Worm (Caenorhabditis elegans) whole organism, L2 larva: ENCODE measurements around the gene C01G10.4.

Experiments
- C34F6.9 ChIP-seq: fragments of 150-350 bp; optimal IDR thresholded peaks from 2 replicates; lab custom pipeline; 2014; ENCODE audit warnings: missing biosample characterization, missing genetic modification characterization
- F13H6.1 ChIP-seq: sonication (generic microtip); optimal IDR thresholded peaks from 2 replicates; lab custom pipeline; 2016; ENCODE audit warnings: missing genetic modification characterization, missing compliant biosample characterization
- R02D3.7 ChIP-seq: fragments of 150-350 bp; optimal IDR thresholded peaks from 2 replicates; lab custom pipeline; 2014; ENCODE audit warnings: missing biosample characterization, missing genetic modification characterization
- Y55F3AM.14 ChIP-seq: fragments of 200-800 bp; sonication (Bioruptor generic); optimal IDR thresholded peaks from 2 replicates; lab custom pipeline; 2018; ENCODE audit warnings: mild to moderate bottlenecking, missing genetic modification characterization, missing compliant biosample characterization
- ZK546.5 ChIP-seq: sonication (generic microtip); optimal IDR thresholded peaks from 2 replicates; lab custom pipeline; 2017; ENCODE audit warnings: missing biosample characterization, missing genetic modification characterization
- alr-1 ChIP-seq: fragments of 150-350 bp; optimal IDR thresholded peaks from 2 replicates; lab custom pipeline; 2014; ENCODE audit warnings: missing biosample characterization, missing genetic modification characterization
- aly-2 ChIP-seq: fragments of 150-350 bp; optimal IDR thresholded peaks from 2 replicates; lab custom pipeline; 2014; ENCODE audit warnings: missing biosample characterization, missing genetic modification characterization
- ama-1 ChIP-seq: fragments of 150-350 bp; optimal IDR thresholded peaks from 2 replicates; lab custom pipeline; 2018; ENCODE audit warnings: inconsistent platforms
- blmp-1 ChIP-seq: sonication (generic microtip); optimal IDR thresholded peaks from 2 replicates; lab custom pipeline; 2017; ENCODE audit warnings: missing genetic modification characterization, mild to moderate bottlenecking, missing compliant biosample characterization, antibody characterized with exemption, moderate library complexity; ENCODE audit not compliant: insufficient read depth
- crh-2 ChIP-seq: sonication (generic microtip); optimal IDR thresholded peaks from 2 replicates; lab custom pipeline; 2017; ENCODE audit warnings: missing biosample characterization, missing genetic modification characterization
- dmd-4 ChIP-seq: sonication (generic microtip); optimal IDR thresholded peaks from 2 replicates; lab custom pipeline; 2017; ENCODE audit warnings: missing biosample characterization, missing genetic modification characterization
- elt-1 ChIP-seq: fragments of 150-350 bp; optimal IDR thresholded peaks from 2 replicates; lab custom pipeline; 2014; ENCODE audit warnings: missing biosample characterization, missing genetic modification characterization
- elt-3 ChIP-seq: sonication (generic microtip); optimal IDR thresholded peaks from 2 replicates; lab custom pipeline; 2017; ENCODE audit warnings: missing biosample characterization, missing genetic modification characterization
- fos-1 ChIP-seq: fragments of 150-350 bp; optimal IDR thresholded peaks from 2 replicates; lab custom pipeline; 2014; ENCODE audit warnings: missing biosample characterization, missing genetic modification characterization
- gmeb-1 ChIP-seq: fragments of 150-350 bp; optimal IDR thresholded peaks from 2 replicates; lab custom pipeline; 2014; ENCODE audit warnings: missing biosample characterization, missing genetic modification characterization
- lin-11 ChIP-seq: fragments of 150-350 bp; sonication (generic microtip); optimal IDR thresholded peaks from 2 replicates; lab custom pipeline; 2014; ENCODE audit warnings: missing biosample characterization, missing genetic modification characterization, inconsistent platforms, mixed read lengths
- lin-13 ChIP-seq: fragments of 150-350 bp; optimal IDR thresholded peaks from 2 replicates; lab custom pipeline; 2014; ENCODE audit warnings: missing biosample characterization, missing genetic modification reagents, missing genetic modification characterization
- lin-39 ChIP-seq: fragments of 150-350 bp; optimal IDR thresholded peaks from 2 replicates; lab custom pipeline; 2014; ENCODE audit warnings: missing biosample characterization, missing genetic modification reagents, missing genetic modification characterization
- lsy-2 ChIP-seq, 2 experiments: fragments of 150-350 bp in 1 of 2; sonication (generic microtip) in 1 of 2; optimal IDR thresholded peaks; 2 replicates each; lab custom pipeline; 2014 to 2017; ENCODE audit warnings: missing biosample characterization in 2 of 2, missing genetic modification characterization in 2 of 2
- mbf-1 ChIP-seq: sonication (generic microtip); optimal IDR thresholded peaks from 2 replicates; lab custom pipeline; 2017; ENCODE audit warnings: missing biosample characterization, missing genetic modification characterization
- mdl-1 ChIP-seq, 2 experiments: fragments of 150-350 bp in 1 of 2; sonication (generic microtip) in 1 of 2; optimal IDR thresholded peaks; 2 replicates each; lab custom pipeline; 2017; ENCODE audit warnings: missing biosample characterization in 2 of 2, missing genetic modification characterization in 2 of 2
- nhr-10 ChIP-seq: sonication (generic microtip); optimal IDR thresholded peaks from 2 replicates; lab custom pipeline; 2017; ENCODE audit warnings: missing biosample characterization, missing genetic modification characterization
- nhr-11 ChIP-seq: fragments of 150-350 bp; optimal IDR thresholded peaks from 2 replicates; lab custom pipeline; 2014; ENCODE audit warnings: missing biosample characterization, missing genetic modification characterization
- nhr-21 ChIP-seq: fragments of 150-350 bp; optimal IDR thresholded peaks from 2 replicates; lab custom pipeline; 2014; ENCODE audit warnings: missing biosample characterization, missing genetic modification characterization
- nhr-23 ChIP-seq: fragments of 150-350 bp; optimal IDR thresholded peaks from 2 replicates; lab custom pipeline; 2014; ENCODE audit warnings: missing biosample characterization, missing genetic modification reagents, missing genetic modification characterization
- nhr-237 ChIP-seq: fragments of 150-350 bp; optimal IDR thresholded peaks from 2 replicates; lab custom pipeline; 2014; ENCODE audit warnings: missing biosample characterization, missing genetic modification characterization
- nhr-77 ChIP-seq: fragments of 150-350 bp; optimal IDR thresholded peaks from 2 replicates; lab custom pipeline; 2014; ENCODE audit warnings: missing biosample characterization, missing genetic modification characterization
- sem-4 ChIP-seq: fragments of 150-350 bp; optimal IDR thresholded peaks from 2 replicates; lab custom pipeline; 2014; ENCODE audit warnings: missing biosample characterization, missing genetic modification reagents, missing genetic modification characterization
- skn-1 ChIP-seq: sonication (generic microtip); optimal IDR thresholded peaks from 2 replicates; lab custom pipeline; 2017; ENCODE audit warnings: missing biosample characterization, missing genetic modification characterization
- sma-9 ChIP-seq, 2 experiments: fragments of 150-350 bp in 1 of 2; sonication (generic microtip) in 1 of 2; optimal IDR thresholded peaks; 2 replicates each; lab custom pipeline; 2014 to 2016; ENCODE audit warnings: missing genetic modification characterization in 2 of 2, mild to moderate bottlenecking in 1 of 2, missing biosample characterization in 1 of 2, missing compliant biosample characterization in 1 of 2, missing genetic modification reagents in 1 of 2, moderate library complexity in 1 of 2
- snpc-4 ChIP-seq: fragments of 150-350 bp; optimal IDR thresholded peaks from 2 replicates; lab custom pipeline; 2014; ENCODE audit warnings: missing biosample characterization, missing genetic modification characterization
- unc-39 ChIP-seq: fragments of 150-350 bp; optimal IDR thresholded peaks from 2 replicates; lab custom pipeline; 2014; ENCODE audit warnings: missing biosample characterization, missing genetic modification characterization
- unc-55 ChIP-seq: fragments of 150-350 bp; sonication (generic microtip); optimal IDR thresholded peaks from 3 replicates; lab custom pipeline; 2014; ENCODE audit warnings: missing biosample characterization, missing genetic modification reagents, missing genetic modification characterization
- unc-62 ChIP-seq: fragments of 150-350 bp; optimal IDR thresholded peaks from 2 replicates; lab custom pipeline; 2014; ENCODE audit warnings: missing biosample characterization, missing genetic modification reagents, missing genetic modification characterization
- zag-1 ChIP-seq: fragments of 150-350 bp; optimal IDR thresholded peaks from 2 replicates; lab custom pipeline; 2014; ENCODE audit warnings: missing biosample characterization, missing genetic modification characterization
- ztf-1 ChIP-seq: fragments of 200-800 bp; sonication (Bioruptor generic); conservative IDR thresholded peaks from 2 replicates; pipeline ENCODE4 v1.3.6; 2022; ENCODE audit warnings: missing genetic modification characterization, missing compliant biosample characterization
- ztf-11 ChIP-seq: sonication (generic microtip); optimal IDR thresholded peaks from 2 replicates; lab custom pipeline; 2017; ENCODE audit warnings: missing biosample characterization, missing genetic modification characterization
- ztf-4 ChIP-seq: fragments of 150-350 bp; optimal IDR thresholded peaks from 2 replicates; lab custom pipeline; 2014; ENCODE audit warnings: missing biosample characterization, missing genetic modification characterization

The C01G10.4 gene

DNA sequence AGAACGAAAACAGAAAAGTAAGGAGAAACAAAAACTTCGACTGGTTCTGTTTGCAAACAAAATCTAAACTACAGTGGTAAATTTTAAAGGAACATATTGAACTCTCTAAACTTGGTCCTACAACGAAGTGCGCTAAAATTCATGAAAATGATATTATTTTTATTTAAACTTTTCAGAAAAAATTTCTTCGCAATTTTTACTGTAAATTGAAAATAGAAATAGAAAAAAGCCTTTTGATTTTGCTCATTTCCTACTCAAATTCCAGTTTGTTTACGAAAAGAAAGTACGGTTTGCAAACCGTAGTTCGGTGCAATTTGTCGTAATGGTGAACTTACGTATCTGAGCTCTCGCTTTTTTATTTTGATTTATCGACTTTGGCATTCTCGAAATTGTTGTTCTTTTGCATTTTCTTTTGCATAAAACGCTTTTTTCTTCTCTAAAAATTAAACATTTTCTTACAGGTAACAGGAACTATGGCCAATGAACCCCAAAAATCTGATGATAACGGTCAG, 23.6 kb upstream of the C01G10.4 start, which contains the start of gene otub-1:
Gene otub-1 (plus strand): TSS at position 462 of the 512 bp plus-strand sequence.
- TF ChIP-seq lin-11 (tag; lab: Kevin White, UChicago): no peak
- TF ChIP-seq aly-2 (tag; lab: Kevin White, UChicago): no peak
- no peak for TF ChIP-seq nhr-21 (tag; lab: Kevin White, UChicago)
- TF ChIP-seq ZK546.5 (tag; lab: Kevin White, UChicago): no peak
- no peak for TF ChIP-seq snpc-4 (tag; lab: Kevin White, UChicago)
- no peak for TF ChIP-seq dmd-4 (tag; lab: Kevin White, UChicago)
- no peak for TF ChIP-seq unc-39 (tag; lab: Kevin White, UChicago)
- TF ChIP-seq, all 48 proteins: peak for 0

DNA sequence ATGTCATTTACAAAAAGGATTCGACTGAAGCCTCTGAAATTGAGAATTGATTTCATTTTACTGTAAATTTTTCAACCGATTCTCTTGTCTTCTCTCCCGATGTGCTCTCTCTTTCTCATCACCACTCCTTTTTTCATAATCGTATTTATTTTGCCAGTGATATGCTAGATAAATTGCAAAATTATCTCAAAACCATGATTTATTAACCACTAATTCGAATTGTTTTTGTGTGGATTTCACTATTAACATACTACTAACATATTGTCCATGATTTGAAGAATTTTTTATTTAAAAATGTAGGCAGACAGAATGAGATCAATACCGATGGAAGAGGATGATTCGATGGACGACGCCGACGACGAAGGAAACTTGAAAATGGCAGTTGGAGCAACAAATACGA, 22.4 kb upstream of the C01G10.4 start, which contains the start of gene C25D7.10:
Gene C25D7.10 (plus strand): TSS at position 301 of the 400 bp plus-strand sequence.
- TF ChIP-seq Y55F3AM.14 (GFP tag; lab: Kevin White, UChicago): no peak
- no peak for TF ChIP-seq aly-2 (tag; lab: Kevin White, UChicago)
- no peak for TF ChIP-seq snpc-4 (tag; lab: Kevin White, UChicago)
- TF ChIP-seq C34F6.9 (tag; lab: Kevin White, UChicago): no peak
- TF ChIP-seq gmeb-1 (tag; lab: Kevin White, UChicago): no peak
- TF ChIP-seq elt-3 (tag; lab: Kevin White, UChicago): no peak
- TF ChIP-seq mbf-1: no peak
- TF ChIP-seq nhr-77 (tag; lab: Kevin White, UChicago): no peak
- TF ChIP-seq nhr-21 (tag; lab: Kevin White, UChicago): no peak
- TF ChIP-seq ztf-11: no peak
- no peak for TF ChIP-seq zag-1
- no peak for TF ChIP-seq unc-62
- TF ChIP-seq lin-13 (GFP tag; lab: Kevin White, UChicago): no peak
- no peak for TF ChIP-seq nhr-10
- TF ChIP-seq nhr-11 (tag; lab: Kevin White, UChicago): no peak
- no peak for TF ChIP-seq blmp-1 (tag; lab: Kevin White, UChicago)
- no peak for TF ChIP-seq sem-4
- TF ChIP-seq lin-11 (tag; lab: Kevin White, UChicago): no peak
- TF ChIP-seq unc-55: no peak

DNA sequence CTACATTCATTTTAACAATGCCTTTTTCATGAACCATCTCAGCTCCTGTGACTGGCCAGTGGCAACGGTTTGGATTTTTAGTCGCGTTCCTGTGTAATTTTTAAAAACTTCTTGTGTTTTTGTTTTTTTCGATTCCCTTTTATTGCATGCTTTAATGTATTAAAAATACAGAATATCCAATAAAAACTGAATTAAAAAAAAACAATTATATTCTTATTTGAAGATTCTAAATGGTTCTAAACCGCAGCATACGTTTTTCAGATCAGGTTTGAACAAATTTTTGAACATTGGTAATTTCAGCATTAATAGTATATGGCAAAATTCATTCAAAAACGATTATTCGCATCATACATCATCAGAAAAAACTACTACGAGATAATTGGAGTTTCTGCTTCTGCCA, 21.2 kb upstream of the C01G10.4 start, which contains the start of gene dnj-3:
Gene dnj-3 (plus strand): TSS at position 301 of the 400 bp plus-strand sequence.
- TF ChIP-seq sem-4 (no peak), elt-1 (tag; lab: Kevin White, UChicago) (no peak), ZK546.5 (tag; lab: Kevin White, UChicago) (no peak), lin-13 (GFP tag; lab: Kevin White, UChicago) (no peak), R02D3.7 (tag; lab: Kevin White, UChicago) (no peak), aly-2 (tag; lab: Kevin White, UChicago) (no peak), fos-1 (tag; lab: Kevin White, UChicago) (no peak)

DNA sequence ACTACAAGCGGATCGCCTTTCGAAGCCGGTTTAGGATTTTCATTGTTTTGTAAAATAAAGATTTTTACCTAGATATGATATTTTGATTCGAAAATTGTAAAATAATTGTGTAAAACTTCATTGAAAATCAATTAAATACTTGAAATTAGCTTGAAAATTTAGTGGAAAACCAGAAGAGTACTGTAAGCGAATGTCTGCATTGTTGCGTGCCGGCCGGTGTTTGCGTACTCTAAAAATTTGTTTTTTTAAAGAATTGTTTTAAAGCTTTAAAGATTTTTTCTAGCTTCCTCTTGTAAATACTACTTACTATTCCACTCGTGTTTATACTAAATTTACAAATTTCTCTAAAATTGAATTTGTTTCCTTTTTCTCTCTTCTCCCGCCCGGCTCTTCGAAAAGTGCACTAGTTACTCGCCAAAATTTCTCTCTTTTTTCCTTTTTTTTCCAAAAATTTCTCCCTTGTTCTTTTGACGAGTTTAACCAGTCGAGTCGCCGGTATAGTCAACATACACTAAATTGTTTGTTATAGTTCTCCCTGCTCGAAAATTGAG, 20.0 kb upstream of the C01G10.4 start:
- TF ChIP-seq zag-1 (no peak), lsy-2 (tag; optimal IDR thresholded peaks at IDR 0.05; lab: Kevin White, UChicago) (peak in 1 of 2 experiments; percentile 70)
- TF ChIP-seq, all 48 proteins: peak for 1

DNA sequence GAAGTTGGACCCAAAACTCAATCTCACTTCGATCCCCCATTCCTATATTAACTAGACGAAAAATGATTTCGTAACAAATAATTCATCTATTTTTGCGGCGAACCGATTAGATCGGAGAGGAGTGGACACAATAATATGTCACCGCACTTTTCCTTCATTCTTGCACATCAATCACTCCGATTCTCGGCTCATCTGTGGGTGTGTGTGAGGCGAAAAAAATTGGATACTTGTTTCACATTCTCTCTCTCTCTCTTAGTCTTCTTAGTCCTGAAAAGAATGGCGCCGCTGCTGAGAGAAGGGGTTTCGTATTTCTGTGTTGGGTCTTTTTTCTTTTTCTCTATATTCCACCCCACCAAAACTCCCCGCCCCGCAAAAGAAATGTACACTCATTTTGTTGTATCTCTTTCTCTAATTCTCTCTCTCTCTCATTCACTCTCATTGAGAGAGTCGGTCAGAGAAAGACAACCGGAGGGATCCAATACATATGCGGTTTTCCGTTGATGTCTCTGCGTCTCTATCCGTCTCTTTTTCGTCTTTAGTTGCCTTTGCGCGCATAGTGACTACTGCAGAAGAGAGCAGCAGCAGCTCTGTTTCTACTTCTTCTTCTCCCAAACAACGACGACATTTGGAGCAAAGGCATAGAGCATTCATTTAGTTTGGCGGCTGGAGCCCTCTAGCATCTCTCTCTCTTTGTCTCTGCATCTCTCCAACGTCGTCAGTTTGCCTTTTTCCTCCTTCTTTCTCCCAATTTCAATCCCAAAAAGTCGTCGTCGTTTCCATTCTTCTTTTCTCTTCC, 18.3 kb upstream of the C01G10.4 start, which contains the start of gene unc-76:
Gene unc-76 (plus strand): TSS at position 746 of the 796 bp plus-strand sequence.
- peak; percentile 88 for TF ChIP-seq crh-2 (tag; lab: Kevin White, UChicago)
- TF ChIP-seq unc-39 (tag; lab: Kevin White, UChicago): peak; percentile 28
- peak; percentile 40 for TF ChIP-seq ztf-4 (tag; lab: Kevin White, UChicago)
- no peak for TF ChIP-seq blmp-1 (tag; lab: Kevin White, UChicago)
- TF ChIP-seq nhr-237 (tag; lab: Kevin White, UChicago): no peak
- TF ChIP-seq ama-1 (lab: Kevin White, UChicago): no peak
- no peak for TF ChIP-seq nhr-77 (tag; lab: Kevin White, UChicago)
- no peak for TF ChIP-seq nhr-23
- TF ChIP-seq R02D3.7 (tag; lab: Kevin White, UChicago): peak; percentile 13
- TF ChIP-seq skn-1 (tag; lab: Kevin White, UChicago): no peak
- peak; percentile 6 for TF ChIP-seq unc-62
- TF ChIP-seq sem-4: peak; percentile 25
- no peak for TF ChIP-seq mbf-1
- TF ChIP-seq lin-13 (GFP tag; lab: Kevin White, UChicago): peak; percentile 75
- no peak for TF ChIP-seq nhr-10
- peak; percentile 47 for TF ChIP-seq lin-39 (tag; lab: Kevin White, UChicago)
- no peak for TF ChIP-seq ZK546.5 (tag; lab: Kevin White, UChicago)
- no peak for TF ChIP-seq lin-11 (tag; lab: Kevin White, UChicago)
- no peak for TF ChIP-seq alr-1
- peak; percentile 84 for TF ChIP-seq sma-9 (GFP tag; optimal IDR thresholded peaks at IDR 0.05; lab: Kevin White, UChicago)
- TF ChIP-seq sma-9 (tag; optimal IDR thresholded peaks at IDR 0.05; lab: Kevin White, UChicago): no peak
- TF ChIP-seq ztf-1: no peak
- TF ChIP-seq snpc-4 (tag; lab: Kevin White, UChicago): no peak
- TF ChIP-seq nhr-11 (tag; lab: Kevin White, UChicago): no peak
- TF ChIP-seq F13H6.1 (tag; lab: Kevin White, UChicago): peak; percentile 94
- peak; percentile 58 for TF ChIP-seq unc-55
- peak; percentile 50 to 87 for TF ChIP-seq lsy-2 (tag; optimal IDR thresholded peaks at IDR 0.05; lab: Kevin White, UChicago)
- peak in 1 of 2 experiments; percentile 73 for TF ChIP-seq mdl-1 (tag; optimal IDR thresholded peaks at IDR 0.05; lab: Kevin White, UChicago)
- peak; percentile 45 for TF ChIP-seq nhr-21 (tag; lab: Kevin White, UChicago)
- peak; percentile 77 for TF ChIP-seq Y55F3AM.14 (GFP tag; lab: Kevin White, UChicago)
